Fruit fly (Drosophila melanogaster) whole organism, embryonic: ENCODE results near the gene CG11000.

Experiments
- BEAF-32 ChIP-seq: fragments of 200-800 bp; sonication (Bioruptor generic); optimal IDR thresholded peaks from 3 replicates; lab custom pipeline; 2017; ENCODE audit warnings: missing biosample characterization, missing genetic modification characterization, mild to moderate bottlenecking, moderate library complexity, missing genetic modification reagents
- Bgb ChIP-seq: fragments of 200-800 bp; sonication (Bioruptor generic); IDR thresholded peaks from 2 replicates; pipeline ENCODE4 v1.3.6; 2022; ENCODE audit warnings: missing biosample characterization, missing genetic modification characterization; ENCODE audit not compliant: partially characterized antibody
- CG10209 ChIP-seq: fragments of 200-800 bp; sonication (Bioruptor generic); optimal IDR thresholded peaks from 3 replicates; lab custom pipeline; 2017; ENCODE audit warnings: missing biosample characterization, mild to moderate bottlenecking, missing genetic modification characterization, missing genetic modification reagents
- CG10267 ChIP-seq: fragments of 200-800 bp; sonication (Bioruptor generic); optimal IDR thresholded peaks from 2 replicates; lab custom pipeline; 2018; ENCODE audit warnings: missing biosample characterization, mild to moderate bottlenecking, missing genetic modification characterization, moderate library complexity
- CG12219 ChIP-seq: fragments of 200-800 bp; sonication (Bioruptor generic); optimal IDR thresholded peaks from 3 replicates; lab custom pipeline; 2018; ENCODE audit warnings: missing biosample characterization, mild to moderate bottlenecking, missing genetic modification characterization
- CG12659 ChIP-seq: fragments of 200-800 bp; sonication (Bioruptor generic); optimal IDR thresholded peaks from 3 replicates; lab custom pipeline; 2017; ENCODE audit warnings: mild to moderate bottlenecking, missing biosample characterization, missing genetic modification reagents, missing genetic modification characterization
- CG13287 ChIP-seq: fragments of 200-800 bp; sonication (Bioruptor generic); IDR thresholded peaks from 2 replicates; pipeline ENCODE4 v1.3.6; 2022; ENCODE audit warnings: missing biosample characterization, missing genetic modification characterization; ENCODE audit not compliant: partially characterized antibody
- CG17186 ChIP-seq: fragments of 200-800 bp; sonication (Bioruptor generic); optimal IDR thresholded peaks from 3 replicates; lab custom pipeline; 2017; ENCODE audit warnings: missing biosample characterization, missing genetic modification reagents, missing genetic modification characterization
- CG17612 ChIP-seq: fragments of 200-800 bp; sonication (Bioruptor generic); IDR thresholded peaks from 2 replicates; pipeline ENCODE4 v1.3.6; 2022; ENCODE audit warnings: missing biosample characterization, missing genetic modification characterization
- CG2116 ChIP-seq: fragments of 200-800 bp; sonication (Bioruptor generic); optimal IDR thresholded peaks from 3 replicates; lab custom pipeline; 2018; ENCODE audit warnings: missing biosample characterization, mild to moderate bottlenecking, missing genetic modification characterization
- CG2202 ChIP-seq: fragments of 200-800 bp; sonication (Bioruptor generic); optimal IDR thresholded peaks from 2 replicates; lab custom pipeline; 2018; ENCODE audit warnings: missing biosample characterization, mild to moderate bottlenecking, missing genetic modification characterization
- CG32532 ChIP-seq: fragments of 200-800 bp; sonication (Bioruptor generic); IDR thresholded peaks from 2 replicates; pipeline ENCODE4 v1.3.6; 2022; ENCODE audit warnings: missing biosample characterization, missing genetic modification characterization
- CG34376 ChIP-seq: fragments of 200-800 bp; sonication (Bioruptor generic); optimal IDR thresholded peaks from 2 replicates; lab custom pipeline; 2018; ENCODE audit warnings: missing biosample characterization, mild to moderate bottlenecking, missing genetic modification characterization
- CG43689 ChIP-seq: fragments of 200-800 bp; sonication (Bioruptor generic); IDR thresholded peaks from 2 replicates; pipeline ENCODE4 v1.3.6; 2022; ENCODE audit warnings: missing biosample characterization, missing genetic modification characterization
- CG4617 ChIP-seq: fragments of 200-800 bp; sonication (Bioruptor generic); optimal IDR thresholded peaks from 3 replicates; lab custom pipeline; 2016; ENCODE audit warnings: missing biosample characterization, missing genetic modification characterization, borderline replicate concordance
- CG6272 ChIP-seq: fragments of 200-800 bp; sonication (Bioruptor generic); IDR thresholded peaks from 2 replicates; pipeline ENCODE4 v1.3.6; 2022; ENCODE audit warnings: missing biosample characterization, missing genetic modification characterization
- CG6791 ChIP-seq: fragments of 200-800 bp; sonication (Bioruptor generic); IDR thresholded peaks from 3 replicates; pipeline ENCODE4 v1.3.6; 2022; ENCODE audit warnings: missing biosample characterization, missing genetic modification characterization; ENCODE audit not compliant: partially characterized antibody
- CG7271 ChIP-seq: fragments of 200-800 bp; sonication (Bioruptor generic); optimal IDR thresholded peaks from 2 replicates; lab custom pipeline; 2018; ENCODE audit warnings: missing biosample characterization, mild to moderate bottlenecking, missing genetic modification characterization, moderate library complexity
- CG7357 ChIP-seq: fragments of 200-800 bp; sonication (Bioruptor generic); IDR thresholded peaks from 3 replicates; pipeline ENCODE4 v1.3.6; 2022; ENCODE audit warnings: missing biosample characterization, missing genetic modification characterization
- CG8944 ChIP-seq: fragments of 200-800 bp; sonication (Bioruptor generic); optimal IDR thresholded peaks from 3 replicates; lab custom pipeline; 2016; ENCODE audit warnings: missing biosample characterization, missing genetic modification characterization
- Chrac-16 ChIP-seq: fragments of 200-800 bp; sonication (Bioruptor generic); optimal IDR thresholded peaks from 3 replicates; lab custom pipeline; 2016; ENCODE audit warnings: missing biosample characterization, missing genetic modification characterization
- Deaf1 ChIP-seq: fragments of 200-800 bp; optimal IDR thresholded peaks from 3 replicates; lab custom pipeline; 2019; ENCODE audit warnings: missing biosample characterization, mild to moderate bottlenecking, missing genetic modification characterization, moderate library complexity
- Dip3 ChIP-seq: fragments of 200-800 bp; sonication (Bioruptor generic); optimal IDR thresholded peaks from 3 replicates; lab custom pipeline; 2016; ENCODE audit warnings: missing biosample characterization, missing genetic modification characterization
- Doc3 ChIP-seq: fragments of 200-800 bp; sonication (Bioruptor generic); IDR thresholded peaks from 3 replicates; pipeline ENCODE4 v1.3.6; 2022; ENCODE audit warnings: missing biosample characterization, missing genetic modification characterization; ENCODE audit not compliant: partially characterized antibody
- Drgx ChIP-seq: fragments of 200-800 bp; sonication (Bioruptor generic); IDR thresholded peaks from 2 replicates; pipeline ENCODE4 v1.3.6; 2022; ENCODE audit warnings: missing biosample characterization, missing genetic modification characterization
- HLH54F ChIP-seq: fragments of 200-800 bp; sonication (Bioruptor generic); optimal IDR thresholded peaks from 3 replicates; lab custom pipeline; 2016; ENCODE audit warnings: missing biosample characterization, missing genetic modification characterization
- Hmr ChIP-seq: fragments of 200-800 bp; sonication (Bioruptor generic); optimal IDR thresholded peaks from 3 replicates; lab custom pipeline; 2017; ENCODE audit warnings: mild to moderate bottlenecking, missing biosample characterization, missing genetic modification reagents, missing genetic modification characterization
- MBD-R2 ChIP-seq: fragments of 200-800 bp; sonication (Bioruptor generic); IDR thresholded peaks from 2 replicates; pipeline ENCODE4 v1.3.6; 2022; ENCODE audit warnings: missing biosample characterization, missing genetic modification characterization
- MESR4 ChIP-seq: fragments of 200-800 bp; sonication (Bioruptor generic); optimal IDR thresholded peaks from 2 replicates; lab custom pipeline; 2018; ENCODE audit warnings: missing biosample characterization, mild to moderate bottlenecking, missing genetic modification characterization, moderate library complexity
- Taf1 ChIP-seq: fragments of 200-800 bp; sonication (Bioruptor generic); IDR thresholded peaks from 2 replicates; pipeline ENCODE4 v1.3.6; 2022; ENCODE audit warnings: missing biosample characterization, missing genetic modification characterization
- Xrp1 ChIP-seq: fragments of 200-800 bp; sonication (Bioruptor generic); IDR thresholded peaks from 2 replicates; pipeline ENCODE4 v1.3.6; 2022; ENCODE audit warnings: missing biosample characterization, missing genetic modification characterization
- YL-1 ChIP-seq: fragments of 200-800 bp; sonication (Bioruptor generic); optimal IDR thresholded peaks from 3 replicates; lab custom pipeline; 2017; ENCODE audit warnings: missing biosample characterization, mild to moderate bottlenecking, missing genetic modification characterization
- ap ChIP-seq: fragments of 200-800 bp; sonication (Bioruptor generic); IDR thresholded peaks from 2 replicates; pipeline ENCODE4 v1.3.6; 2022; ENCODE audit warnings: missing biosample characterization, missing genetic modification characterization
- chinmo ChIP-seq: fragments of 200-800 bp; sonication (Bioruptor generic); IDR thresholded peaks from 4 replicates; pipeline ENCODE4 v1.3.6; 2022; ENCODE audit warnings: missing biosample characterization, missing genetic modification characterization; ENCODE audit not compliant: partially characterized antibody
- danr ChIP-seq: fragments of 200-800 bp; sonication (Bioruptor generic); IDR thresholded peaks from 2 replicates; pipeline ENCODE4 v1.3.6; 2022; ENCODE audit warnings: missing biosample characterization, missing genetic modification characterization
- fru ChIP-seq: fragments of >200 bp; optimal IDR thresholded peaks from 2 replicates; lab custom pipeline; 2017
- jumu ChIP-seq: fragments of 200-800 bp; sonication (Bioruptor generic); optimal IDR thresholded peaks from 3 replicates; lab custom pipeline; 2016; ENCODE audit warnings: missing biosample characterization, missing genetic modification characterization
- nerfin-1 ChIP-seq: fragments of 200-800 bp; sonication (Bioruptor generic); optimal IDR thresholded peaks from 3 replicates; lab custom pipeline; 2019; ENCODE audit warnings: missing biosample characterization, mild to moderate bottlenecking, missing genetic modification characterization, moderate library complexity
- nerfin-2 ChIP-seq: fragments of 200-800 bp; sonication (Bioruptor generic); IDR thresholded peaks from 2 replicates; pipeline ENCODE4 v1.3.6; 2022; ENCODE audit warnings: missing biosample characterization, missing genetic modification characterization; ENCODE audit not compliant: partially characterized antibody
- pan ChIP-seq, 4 experiments: fragments of >200 bp in 3 of 4; fragments of 200-800 bp in 1 of 4; sonication (Bioruptor generic) in 1 of 4; optimal IDR thresholded peaks in 3 of 4; IDR thresholded peaks in 1 of 4; 2 replicates each; pipeline versions ENCODE4 v1.3.6 to Lab custom; 2017 to 2022; ENCODE audit warnings: missing biosample characterization in 2 of 4, missing genetic modification characterization in 2 of 4, mixed read lengths in 1 of 4
- ranshi ChIP-seq: fragments of 200-800 bp; sonication (Bioruptor generic); IDR thresholded peaks from 2 replicates; pipeline ENCODE4 v1.3.6; 2022; ENCODE audit warnings: missing biosample characterization, missing genetic modification characterization
- rib ChIP-seq: fragments of 200-800 bp; sonication (Bioruptor generic); IDR thresholded peaks from 2 replicates; pipeline ENCODE4 v1.3.6; 2022; ENCODE audit warnings: missing biosample characterization, missing genetic modification characterization
- slp2 ChIP-seq: fragments of 200-800 bp; sonication (Bioruptor generic); optimal IDR thresholded peaks from 2 replicates; lab custom pipeline; 2016; ENCODE audit warnings: missing biosample characterization, missing genetic modification characterization
- sna ChIP-seq: fragments of 200-800 bp; sonication (Bioruptor generic); IDR thresholded peaks from 2 replicates; pipeline ENCODE4 v1.3.6; 2022; ENCODE audit warnings: missing biosample characterization, missing genetic modification characterization; ENCODE audit not compliant: partially characterized antibody
- stwl ChIP-seq: fragments of 200-800 bp; sonication (Bioruptor generic); optimal IDR thresholded peaks from 3 replicates; lab custom pipeline; 2018; ENCODE audit warnings: missing biosample characterization, mild to moderate bottlenecking, missing genetic modification characterization, moderate library complexity
- trem ChIP-seq: fragments of 200-800 bp; optimal IDR thresholded peaks from 3 replicates; lab custom pipeline; 2019; ENCODE audit warnings: missing biosample characterization, mild to moderate bottlenecking, missing genetic modification characterization, moderate library complexity
- ttk ChIP-seq: fragments of 200-800 bp; sonication (Bioruptor generic); IDR thresholded peaks from 2 replicates; pipeline ENCODE4 v2.1.2; 2022; ENCODE audit warnings: missing biosample characterization, missing genetic modification characterization

CG11000 gene

dm6 chr3R:5813157-5813659, 11.1 kb downstream of the CG11000 start, which contains the start of gene CG42675:
CG42675 (plus strand) TSS chr3R:5813609.
- TF ChIP-seq Dip3, result no peak
- TF ChIP-seq CG32532 (GFP tag; lab: Robert Waterston, UW), result 0 out of 2 replicates have a peak, but pooled peaks have one; percentile 16
- peak; percentile 25 for TF ChIP-seq Deaf1 (tag; lab: Kevin White, UChicago)
- peak; percentile 27; the same call in 1 of the 2 replicates for TF ChIP-seq Drgx (GFP tag; lab: Robert Waterston, UW)
- TF ChIP-seq chinmo (GFP tag; lab: Robert Waterston, UW), result 0 out of 4 replicates have a peak, but pooled peaks have one; percentile 74

- TF ChIP-seq BEAF-32 (peak; percentile 47), Xrp1 (GFP tag; lab: Robert Waterston, UW) (no peak), CG7271 (no peak), ttk (GFP tag; lab: Robert Waterston, UW) (no peak), CG10209 (GFP tag; lab: Kevin White, UChicago) (no peak), CG6791 (GFP tag; lab: Robert Waterston, UW) (peak; percentile 60; the same call in 2 of the 3 replicates), Doc3 (peak; percentile 23; the same call in 1 of the 3 replicates), HLH54F (GFP tag; lab: Kevin White, UChicago) (no peak), CG43689 (GFP tag; lab: Robert Waterston, UW) (no peak), CG4617 (GFP tag; lab: Kevin White, UChicago) (peak; percentile 68), CG7357 (GFP tag; lab: Robert Waterston, UW) (no peak), rib (GFP tag; lab: Robert Waterston, UW) (no peak), jumu (GFP tag; lab: Kevin White, UChicago) (no peak), Hmr (no peak), CG12659 (GFP tag; lab: Kevin White, UChicago) (peak; percentile 0), pan (optimal IDR thresholded peaks at IDR 0.05; lab: Kevin White, UChicago) (no peak), pan (GFP tag; optimal IDR thresholded peaks at IDR 0.05 in 1 of 2, IDR thresholded peaks at IDR 0.05 in 1 of 2) (no peak), CG2202 (no peak), trem (tag; lab: Kevin White, UChicago) (peak; percentile 99), CG13287 (peak; percentile 61), sna (GFP tag; lab: Robert Waterston, UW) (peak; percentile 51; the same call in 1 of the 2 replicates), CG17612 (GFP tag; lab: Robert Waterston, UW) (no peak), CG10267 (tag; lab: Kevin White, UChicago) (peak; percentile 42), slp2 (GFP tag; lab: Kevin White, UChicago) (no peak), CG34376 (no peak), YL-1 (GFP tag; lab: Kevin White, UChicago) (peak; percentile 45), CG6272 (GFP tag; lab: Robert Waterston, UW) (no peak), MBD-R2 (GFP tag; lab: Robert Waterston, UW) (peak; percentile 81), CG8944 (GFP tag; lab: Kevin White, UChicago) (no peak), stwl (peak; percentile 68), CG17186 (GFP tag; lab: Kevin White, UChicago) (peak; percentile 84), danr (GFP tag; lab: Robert Waterston, UW) (no peak), fru (lab: Kevin White, UChicago) (no peak), Chrac-16 (GFP tag; lab: Kevin White, UChicago) (no peak), nerfin-2 (GFP tag; lab: Robert Waterston, UW) (peak; percentile 48; the same call in 1 of the 2 replicates), Bgb (GFP tag; lab: Robert Waterston, UW) (peak; percentile 29; the same call in 1 of the 2 replicates), CG12219 (GFP tag; lab: Kevin White, UChicago) (no peak), nerfin-1 (tag; lab: Kevin White, UChicago) (no peak), ranshi (GFP tag; lab: Robert Waterston, UW) (no peak), CG2116 (peak; percentile 57), Taf1 (no peak), ap (no peak), MESR4 (GFP tag; lab: Kevin White, UChicago) (peak; percentile 36)
Observed at dm6 chr3R:5821243-5821642, 19.1 kb downstream of the CG11000 start, which contains the start of gene Hpr1. Hpr1 (minus strand) TSS chr3R:5821440.
